Worm (Caenorhabditis elegans): ENCODE results near the gene ZK637.12.

ce11 chrIII:8885150-8885549 lies 38.9 kb upstream of the ZK637.12 start, which contains the start of gene svop-1:
- TF ChIP-seq unc-62 (GFP tag; optimal IDR thresholded peaks at IDR 0.05), result no peak
- no peak for TF ChIP-seq aly-2 (tag; optimal IDR thresholded peaks at IDR 0.05)
- no peak for TF ChIP-seq blmp-1 (tag; optimal IDR thresholded peaks at IDR 0.05; ENCODE audit: insufficient read depth)
- no peak for TF ChIP-seq mdl-1 (tag; optimal IDR thresholded peaks at IDR 0.05)
- TF ChIP-seq nhr-237 (tag; optimal IDR thresholded peaks at IDR 0.05), result no peak
- TF ChIP-seq zag-1 (tag; optimal IDR thresholded peaks at IDR 0.05), result no peak
- no peak for TF ChIP-seq lin-11 (tag; optimal IDR thresholded peaks at IDR 0.05)
- TF ChIP-seq fos-1 (tag; optimal IDR thresholded peaks at IDR 0.05), result no peak
- no peak for TF ChIP-seq egl-27 (tag; optimal IDR thresholded peaks at IDR 0.05)
- no peak for TF ChIP-seq lsy-2 (tag; optimal IDR thresholded peaks at IDR 0.05)
- TF ChIP-seq elt-1 (tag; optimal IDR thresholded peaks at IDR 0.05), result no peak
- no peak for TF ChIP-seq C34F6.9 (tag; optimal IDR thresholded peaks at IDR 0.05)
- no peak for TF ChIP-seq lin-13 (GFP tag; optimal IDR thresholded peaks at IDR 0.05)

All from whole organism, L2 larva.